Worm (Caenorhabditis elegans): ENCODE results near the gene best-13.

ce11 chrIV:9913064-9913463 is 9.4 kb downstream of the best-13 start:
- TF ChIP-seq fkh-10 (GFP tag; optimal IDR thresholded peaks at IDR 0.05): no peak
- no peak for TF ChIP-seq hlh-30 (tag; optimal IDR thresholded peaks at IDR 0.05; ENCODE audit: insufficient read depth)
- TF ChIP-seq rnt-1 (tag; optimal IDR thresholded peaks at IDR 0.05): no peak
- no peak for TF ChIP-seq ceh-9 (tag; optimal IDR thresholded peaks at IDR 0.05)
- no peak for TF ChIP-seq ceh-2 (tag; optimal IDR thresholded peaks at IDR 0.05)
- no peak for TF ChIP-seq ceh-14 (tag; optimal IDR thresholded peaks at IDR 0.05)
- TF ChIP-seq F13H6.1 (tag; optimal IDR thresholded peaks at IDR 0.05): no peak
- no peak for TF ChIP-seq ama-1 (optimal IDR thresholded peaks at IDR 0.05)
- TF ChIP-seq T23F11.4 (GFP tag; optimal IDR thresholded peaks at IDR 0.05): no peak
- no peak for TF ChIP-seq lin-11 (tag; optimal IDR thresholded peaks at IDR 0.05)
- no peak for TF ChIP-seq lim-6 (tag; optimal IDR thresholded peaks at IDR 0.05)
